Fruit fly (Drosophila melanogaster) whole organism, embryonic: ENCODE data around the gene CG43156.

ENCODE experiments used
- CG10654 ChIP-seq: fragments of 200-800 bp; sonication (Bioruptor generic); optimal IDR thresholded peaks from 2 replicates; lab custom pipeline; 2016; ENCODE audit warnings: missing biosample characterization, missing genetic modification characterization
- CG11093 ChIP-seq: fragments of 200-800 bp; sonication (Bioruptor generic); IDR thresholded peaks from 3 replicates; pipeline ENCODE4 v1.3.6; 2022; ENCODE audit warnings: missing biosample characterization, missing genetic modification characterization
- CG11695 ChIP-seq: fragments of 200-800 bp; sonication (Bioruptor generic); IDR thresholded peaks from 3 replicates; pipeline ENCODE4 v1.3.6; 2022; ENCODE audit warnings: missing biosample characterization, missing genetic modification characterization
- CG12071 ChIP-seq: fragments of 200-800 bp; sonication (Bioruptor generic); optimal IDR thresholded peaks from 3 replicates; lab custom pipeline; 2018; ENCODE audit warnings: missing biosample characterization, mild to moderate bottlenecking, missing genetic modification characterization
- CG14050 ChIP-seq: fragments of 200-800 bp; sonication (Bioruptor generic); IDR thresholded peaks from 3 replicates; pipeline ENCODE4 v1.3.6; 2022; ENCODE audit warnings: missing biosample characterization, missing genetic modification characterization
- CG15479 ChIP-seq: fragments of 200-800 bp; sonication (Bioruptor generic); optimal IDR thresholded peaks from 3 replicates; lab custom pipeline; 2019; ENCODE audit warnings: missing biosample characterization, mild to moderate bottlenecking, missing genetic modification characterization, moderate library complexity
- CG17385 ChIP-seq: fragments of 200-800 bp; sonication (Bioruptor generic); optimal IDR thresholded peaks from 3 replicates; lab custom pipeline; 2018; ENCODE audit warnings: missing biosample characterization, mild to moderate bottlenecking, missing genetic modification characterization
- CG17568 ChIP-seq: fragments of 200-800 bp; sonication (Bioruptor generic); optimal IDR thresholded peaks from 2 replicates; lab custom pipeline; 2018; ENCODE audit warnings: missing biosample characterization, mild to moderate bottlenecking, missing genetic modification characterization, moderate library complexity
- CG17612 ChIP-seq: fragments of 200-800 bp; sonication (Bioruptor generic); IDR thresholded peaks from 2 replicates; pipeline ENCODE4 v1.3.6; 2022; ENCODE audit warnings: missing biosample characterization, missing genetic modification characterization
- CG1792 ChIP-seq: fragments of 200-800 bp; sonication (Bioruptor generic); optimal IDR thresholded peaks from 2 replicates; lab custom pipeline; 2016; ENCODE audit warnings: missing biosample characterization, missing genetic modification characterization
- CG2199 ChIP-seq: fragments of 200-800 bp; sonication (Bioruptor generic); IDR thresholded peaks from 3 replicates; pipeline ENCODE4 v1.3.6; 2022; ENCODE audit warnings: missing biosample characterization, missing genetic modification characterization
- CG32772 ChIP-seq: fragments of 200-800 bp; sonication (Bioruptor generic); IDR thresholded peaks from 2 replicates; pipeline ENCODE4 v1.3.6; 2022; ENCODE audit warnings: missing biosample characterization, missing genetic modification characterization
- CG3407 ChIP-seq: fragments of 200-800 bp; sonication (Bioruptor generic); optimal IDR thresholded peaks from 2 replicates; lab custom pipeline; 2018; ENCODE audit warnings: missing biosample characterization, mild to moderate bottlenecking, missing genetic modification characterization
- CG34224 ChIP-seq: fragments of 200-800 bp; sonication (Bioruptor generic); IDR thresholded peaks from 3 replicates; pipeline ENCODE4 v1.3.6; 2022; ENCODE audit warnings: missing biosample characterization, missing genetic modification characterization; ENCODE audit not compliant: partially characterized antibody
- CG4328 ChIP-seq: fragments of 200-800 bp; sonication (Bioruptor generic); optimal IDR thresholded peaks from 3 replicates; lab custom pipeline; 2017; ENCODE audit warnings: missing biosample characterization, missing genetic modification reagents, missing genetic modification characterization
- CG6175 ChIP-seq: fragments of 200-800 bp; sonication (Bioruptor generic); IDR thresholded peaks from 3 replicates; pipeline ENCODE4 v1.3.6; 2022; ENCODE audit warnings: missing biosample characterization, missing genetic modification characterization
- CG7839 ChIP-seq: fragments of 200-800 bp; sonication (Bioruptor generic); optimal IDR thresholded peaks from 3 replicates; lab custom pipeline; 2018; ENCODE audit warnings: missing biosample characterization, mild to moderate bottlenecking, missing genetic modification characterization, moderate library complexity
- D ChIP-seq, 2 experiments: fragments of 200-800 bp in 1 of 2; fragments of >200 bp in 1 of 2; sonication (Bioruptor generic) in 1 of 2; optimal IDR thresholded peaks; 2 replicates in 1 of 2; 3 replicates in 1 of 2; lab custom pipeline; 2017; ENCODE audit warnings: mild to moderate bottlenecking in 1 of 2, missing biosample characterization in 1 of 2, missing genetic modification characterization in 1 of 2, missing genetic modification reagents in 1 of 2
- D19B ChIP-seq: fragments of 200-800 bp; sonication (Bioruptor generic); optimal IDR thresholded peaks from 2 replicates; lab custom pipeline; 2017; ENCODE audit warnings: missing biosample characterization, mild to moderate bottlenecking, missing genetic modification characterization
- E2f2 ChIP-seq: fragments of 200-800 bp; sonication (Bioruptor generic); IDR thresholded peaks from 2 replicates; pipeline ENCODE4 v1.3.6; 2022; ENCODE audit warnings: missing biosample characterization, missing genetic modification characterization
- Eip74EF ChIP-seq, 2 experiments: fragments of 200-800 bp in 1 of 2; fragments of >200 bp in 1 of 2; sonication (Bioruptor generic) in 1 of 2; optimal IDR thresholded peaks; 2 replicates each; lab custom pipeline; 2017 to 2019; ENCODE audit warnings: missing biosample characterization in 2 of 2, missing genetic modification characterization in 2 of 2, mild to moderate bottlenecking in 1 of 2, moderate library complexity in 1 of 2
- Fer1 ChIP-seq: fragments of 200-800 bp; sonication (Bioruptor generic); optimal IDR thresholded peaks from 2 replicates; lab custom pipeline; 2017; ENCODE audit warnings: missing biosample characterization, mild to moderate bottlenecking, missing genetic modification characterization
- Fer2 ChIP-seq: fragments of 200-800 bp; sonication (Bioruptor generic); optimal IDR thresholded peaks from 2 replicates; lab custom pipeline; 2018; ENCODE audit warnings: missing biosample characterization, mild to moderate bottlenecking, missing genetic modification characterization, moderate library complexity
- Gug ChIP-seq: fragments of 200-800 bp; sonication (Bioruptor generic); IDR thresholded peaks from 4 replicates; pipeline ENCODE4 v1.3.6; 2022; ENCODE audit warnings: missing biosample characterization, missing genetic modification characterization
- H2.0 ChIP-seq: fragments of 200-800 bp; sonication (Bioruptor generic); IDR thresholded peaks from 2 replicates; pipeline ENCODE4 v1.3.6; 2022; ENCODE audit warnings: missing biosample characterization, missing genetic modification characterization
- HHEX ChIP-seq: fragments of 200-800 bp; sonication (Bioruptor generic); optimal IDR thresholded peaks from 3 replicates; lab custom pipeline; 2017; ENCODE audit warnings: missing biosample characterization, mild to moderate bottlenecking, missing genetic modification characterization, missing genetic modification reagents
- Jarid2 ChIP-seq: fragments of 200-800 bp; sonication (Bioruptor generic); optimal IDR thresholded peaks from 3 replicates; lab custom pipeline; 2017; ENCODE audit warnings: mild to moderate bottlenecking, missing biosample characterization, missing genetic modification reagents, missing genetic modification characterization
- Lhr ChIP-seq: fragments of 200-800 bp; sonication (Bioruptor generic); optimal IDR thresholded peaks from 3 replicates; lab custom pipeline; 2017; ENCODE audit warnings: mild to moderate bottlenecking, missing biosample characterization, missing genetic modification reagents, missing genetic modification characterization
- Mad ChIP-seq: fragments of 200-800 bp; sonication (Bioruptor generic); optimal IDR thresholded peaks from 2 replicates; lab custom pipeline; 2016; ENCODE audit warnings: missing biosample characterization, missing genetic modification characterization
- NfI ChIP-seq: fragments of 200-800 bp; sonication (Bioruptor generic); optimal IDR thresholded peaks from 3 replicates; lab custom pipeline; 2018; ENCODE audit warnings: missing biosample characterization, mild to moderate bottlenecking, missing genetic modification characterization, moderate library complexity
- Sry-δ ChIP-seq: fragments of 200-800 bp; sonication (Bioruptor generic); optimal IDR thresholded peaks from 2 replicates; lab custom pipeline; 2016; ENCODE audit warnings: missing biosample characterization, missing genetic modification characterization
- Ssrp ChIP-seq: fragments of 200-800 bp; sonication (Bioruptor generic); optimal IDR thresholded peaks from 2 replicates; lab custom pipeline; 2018; ENCODE audit warnings: missing biosample characterization, mild to moderate bottlenecking, missing genetic modification characterization, moderate library complexity
- Stat92E ChIP-seq, 3 experiments: fragments of >200 bp in 2 of 3; fragments of 200-800 bp in 1 of 3; sonication (Bioruptor generic) in 1 of 3; optimal IDR thresholded peaks; 2 replicates each; lab custom pipeline; 2017 to 2019; ENCODE audit warnings: missing biosample characterization in 3 of 3, missing genetic modification characterization in 3 of 3, mild to moderate bottlenecking in 1 of 3, moderate library complexity in 1 of 3
- YL-1 ChIP-seq: fragments of 200-800 bp; sonication (Bioruptor generic); optimal IDR thresholded peaks from 3 replicates; lab custom pipeline; 2017; ENCODE audit warnings: missing biosample characterization, mild to moderate bottlenecking, missing genetic modification characterization
- ab ChIP-seq: fragments of 200-800 bp; sonication (Bioruptor generic); optimal IDR thresholded peaks from 2 replicates; lab custom pipeline; 2016; ENCODE audit warnings: missing biosample characterization, missing genetic modification characterization
- bowl ChIP-seq: fragments of 200-800 bp; sonication (Bioruptor generic); IDR thresholded peaks from 2 replicates; pipeline ENCODE4 v1.3.6; 2022; ENCODE audit warnings: missing biosample characterization, missing genetic modification characterization
- btn ChIP-seq: fragments of 200-800 bp; sonication (Bioruptor generic); optimal IDR thresholded peaks from 2 replicates; lab custom pipeline; 2016; ENCODE audit warnings: missing biosample characterization, missing genetic modification characterization
- da ChIP-seq: fragments of 200-800 bp; sonication (Bioruptor generic); optimal IDR thresholded peaks from 2 replicates; lab custom pipeline; 2016; ENCODE audit warnings: missing biosample characterization, missing genetic modification characterization
- disco-r ChIP-seq: fragments of 200-800 bp; sonication (Bioruptor generic); optimal IDR thresholded peaks from 2 replicates; lab custom pipeline; 2016; ENCODE audit warnings: missing biosample characterization, missing genetic modification characterization
- fu2 ChIP-seq: fragments of 200-800 bp; sonication (Bioruptor generic); optimal IDR thresholded peaks from 2 replicates; lab custom pipeline; 2016; ENCODE audit warnings: missing biosample characterization, missing genetic modification characterization
- gce ChIP-seq: fragments of 200-800 bp; sonication (Bioruptor generic); IDR thresholded peaks from 3 replicates; pipeline ENCODE4 v1.3.6; 2022; ENCODE audit warnings: missing biosample characterization, missing genetic modification characterization
- hb ChIP-seq: fragments of 200-800 bp; sonication (Bioruptor generic); IDR thresholded peaks from 3 replicates; pipeline ENCODE4 v1.3.6; 2022; ENCODE audit warnings: missing biosample characterization, missing genetic modification characterization; ENCODE audit not compliant: partially characterized antibody
- hth ChIP-seq: fragments of >200 bp; optimal IDR thresholded peaks from 2 replicates; lab custom pipeline; 2017; ENCODE audit warnings: inconsistent platforms
- prd ChIP-seq, 3 experiments: fragments of >200 bp in 2 of 3; fragments of 200-800 bp in 1 of 3; sonication (Bioruptor generic) in 1 of 3; optimal IDR thresholded peaks in 2 of 3; IDR thresholded peaks in 1 of 3; 2 replicates in 2 of 3; 3 replicates in 1 of 3; pipeline versions ENCODE4 v1.3.6 to Lab custom; 2017 to 2022; ENCODE audit warnings: missing biosample characterization in 1 of 3, missing genetic modification characterization in 1 of 3
- ranshi ChIP-seq: fragments of 200-800 bp; sonication (Bioruptor generic); IDR thresholded peaks from 2 replicates; pipeline ENCODE4 v1.3.6; 2022; ENCODE audit warnings: missing biosample characterization, missing genetic modification characterization
- sna ChIP-seq: fragments of 200-800 bp; sonication (Bioruptor generic); IDR thresholded peaks from 2 replicates; pipeline ENCODE4 v1.3.6; 2022; ENCODE audit warnings: missing biosample characterization, missing genetic modification characterization; ENCODE audit not compliant: partially characterized antibody
- sob ChIP-seq: fragments of 200-800 bp; sonication (Bioruptor generic); IDR thresholded peaks from 2 replicates; pipeline ENCODE4 v1.3.6; 2022; ENCODE audit warnings: missing biosample characterization, missing genetic modification characterization
- stwl ChIP-seq: fragments of 200-800 bp; sonication (Bioruptor generic); optimal IDR thresholded peaks from 3 replicates; lab custom pipeline; 2018; ENCODE audit warnings: missing biosample characterization, mild to moderate bottlenecking, missing genetic modification characterization, moderate library complexity
- tup ChIP-seq: fragments of 200-800 bp; sonication (Bioruptor generic); optimal IDR thresholded peaks from 2 replicates; lab custom pipeline; 2016; ENCODE audit warnings: missing biosample characterization, mild to moderate bottlenecking, missing genetic modification characterization, moderate library complexity

The CG43156 gene

DNA sequence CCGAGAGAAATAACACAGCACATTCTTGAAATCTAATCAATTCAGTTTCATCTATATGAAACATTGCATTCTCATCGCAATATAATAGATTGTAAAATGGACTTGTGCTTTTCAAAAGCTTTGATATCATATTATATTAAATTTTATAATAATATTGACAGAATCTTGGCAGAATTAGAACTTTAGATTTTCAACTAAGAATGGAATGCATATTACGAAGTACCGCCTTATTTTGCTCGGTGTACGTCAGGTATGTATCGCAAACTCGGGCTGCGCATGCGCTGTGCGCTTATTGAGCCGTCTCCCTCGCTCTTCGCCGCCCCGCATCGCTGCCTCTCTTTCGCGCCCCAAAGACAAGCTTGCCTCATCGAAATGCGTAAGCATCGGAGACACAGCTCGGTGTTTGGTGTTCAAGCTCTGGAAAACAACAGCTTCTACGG, 8.5 kb upstream of the CG43156 start (continued):
- TF ChIP-seq da (no peak), D19B (peak; percentile 71), sna (GFP tag; lab: Robert Waterston, UW) (no peak), CG4328 (GFP tag; lab: Kevin White, UChicago) (peak; percentile 91), CG2199 (GFP tag; lab: Robert Waterston, UW) (peak; percentile 72; the same call in 1 of the 3 replicates), disco-r (no peak), H2.0 (GFP tag; lab: Robert Waterston, UW) (peak; percentile 76), Mad (GFP tag; lab: Kevin White, UChicago) (peak; percentile 25), CG17385 (GFP tag; lab: Kevin White, UChicago) (peak; percentile 86), sob (GFP tag; lab: Robert Waterston, UW) (peak; percentile 81), CG17612 (GFP tag; lab: Robert Waterston, UW) (peak; percentile 44; the same call in 1 of the 2 replicates), Lhr (GFP tag; lab: Kevin White, UChicago) (peak; percentile 63), prd (optimal IDR thresholded peaks at IDR 0.05; lab: Kevin White, UChicago) (no peak), prd (GFP tag; IDR thresholded peaks at IDR 0.05; lab: Robert Waterston, UW) (peak; percentile 91), CG3407 (GFP tag; lab: Kevin White, UChicago) (peak; percentile 82), CG32772 (peak; percentile 83), CG12071 (peak; percentile 61), Eip74EF (GFP tag; optimal IDR thresholded peaks at IDR 0.05; lab: Kevin White, UChicago) (peak in 1 of 2 experiments; percentile 89), YL-1 (GFP tag; lab: Kevin White, UChicago) (peak; percentile 77), CG11093 (GFP tag; lab: Robert Waterston, UW) (peak; percentile 87), E2f2 (GFP tag; lab: Robert Waterston, UW) (peak; percentile 67), CG1792 (GFP tag; lab: Kevin White, UChicago) (no peak), Ssrp (tag; lab: Kevin White, UChicago) (peak; percentile 93), btn (GFP tag; lab: Kevin White, UChicago) (no peak), hb (GFP tag; lab: Robert Waterston, UW) (no peak), CG11695 (GFP tag; lab: Robert Waterston, UW) (peak; percentile 91), bowl (GFP tag; lab: Robert Waterston, UW) (peak; percentile 58; the same call in 1 of the 2 replicates), CG34224 (GFP tag; lab: Robert Waterston, UW) (no peak), Sry-δ (GFP tag; lab: Kevin White, UChicago) (no peak), stwl (tag; lab: Kevin White, UChicago) (peak; percentile 21), hth (lab: Kevin White, UChicago) (no peak), CG6175 (GFP tag; lab: Robert Waterston, UW) (peak; percentile 92), Gug (GFP tag; lab: Robert Waterston, UW) (peak; percentile 67), CG17568 (peak; percentile 75), fu2 (GFP tag; lab: Kevin White, UChicago) (no peak), Stat92E (GFP tag; optimal IDR thresholded peaks at IDR 0.05; lab: Kevin White, UChicago) (peak in 1 of 3 experiments; percentile 50), CG7839 (tag; lab: Kevin White, UChicago) (peak; percentile 95), CG10654 (GFP tag; lab: Kevin White, UChicago) (peak; percentile 71), Fer1 (GFP tag; lab: Kevin White, UChicago) (peak; percentile 89), Fer2 (tag; lab: Kevin White, UChicago) (peak; percentile 80), gce (GFP tag; lab: Robert Waterston, UW) (peak; percentile 71; the same call in 2 of the 3 replicates), CG14050 (GFP tag; lab: Robert Waterston, UW) (peak; percentile 78), ranshi (GFP tag; lab: Robert Waterston, UW) (peak; percentile 75), ab (no peak), CG15479 (GFP tag; lab: Kevin White, UChicago) (peak; percentile 62), tup (GFP tag; lab: Kevin White, UChicago) (peak; percentile 7), D (optimal IDR thresholded peaks at IDR 0.05; lab: Kevin White, UChicago) (no peak), D (GFP tag; optimal IDR thresholded peaks at IDR 0.05; lab: Kevin White, UChicago) (peak; percentile 88), Jarid2 (GFP tag; lab: Kevin White, UChicago) (peak; percentile 71), NfI (GFP tag; lab: Kevin White, UChicago) (peak; percentile 89), HHEX (GFP tag; lab: Kevin White, UChicago) (peak; percentile 86)
